Worm (Caenorhabditis elegans) whole organism, L1 larva: ENCODE results near the gene ucr-1.

ENCODE experiments used
- C34B4.2 ChIP-seq: sonication (generic microtip); optimal IDR thresholded peaks from 2 replicates; lab custom pipeline; 2017; ENCODE audit warnings: mild to moderate bottlenecking, missing genetic modification characterization, missing compliant biosample characterization
- aha-1 ChIP-seq: fragments of 150-350 bp; optimal IDR thresholded peaks from 2 replicates; lab custom pipeline; 2014; ENCODE audit warnings: missing biosample characterization, missing genetic modification characterization
- alr-1 ChIP-seq: fragments of 200-800 bp; sonication (Bioruptor generic); optimal IDR thresholded peaks from 2 replicates; lab custom pipeline; 2018; ENCODE audit warnings: borderline replicate concordance, mild to moderate bottlenecking, missing genetic modification characterization, missing compliant biosample characterization
- aly-2 ChIP-seq: fragments of 150-350 bp; optimal IDR thresholded peaks from 2 replicates; lab custom pipeline; 2014; ENCODE audit warnings: missing biosample characterization, missing genetic modification characterization
- blmp-1 ChIP-seq: fragments of 150-350 bp; optimal IDR thresholded peaks from 2 replicates; lab custom pipeline; 2014; ENCODE audit warnings: missing biosample characterization, missing genetic modification characterization
- ceh-63 ChIP-seq: fragments of 200-800 bp; sonication (Bioruptor generic); optimal IDR thresholded peaks from 2 replicates; lab custom pipeline; 2018; ENCODE audit warnings: mild to moderate bottlenecking, missing genetic modification characterization, missing compliant biosample characterization
- ceh-82 ChIP-seq, 3 experiments: fragments of 150-350 bp in 1 of 3; sonication (generic microtip) in 2 of 3; optimal IDR thresholded peaks; 2 replicates each; lab custom pipeline; 2014 to 2017; ENCODE audit warnings: missing biosample characterization in 3 of 3, missing genetic modification characterization in 3 of 3
- ceh-90 ChIP-seq: sonication (generic microtip); optimal IDR thresholded peaks from 2 replicates; lab custom pipeline; 2016; ENCODE audit warnings: missing genetic modification characterization, missing compliant biosample characterization
- ces-1 ChIP-seq: fragments of 150-350 bp; optimal IDR thresholded peaks from 2 replicates; lab custom pipeline; 2014; ENCODE audit warnings: missing biosample characterization, missing genetic modification reagents, missing genetic modification characterization
- dpl-1 ChIP-seq, 3 experiments: fragments of 150-350 bp in 2 of 3; sonication (generic microtip) in 1 of 3; optimal IDR thresholded peaks; 2 replicates each; lab custom pipeline; 2014 to 2017; ENCODE audit warnings: missing biosample characterization in 3 of 3, missing genetic modification characterization in 3 of 3, missing genetic modification reagents in 3 of 3
- dsc-1 ChIP-seq: sonication (generic microtip); optimal IDR thresholded peaks from 2 replicates; lab custom pipeline; 2016; ENCODE audit warnings: mild to moderate bottlenecking, missing genetic modification characterization, missing compliant biosample characterization
- efl-3 ChIP-seq: fragments of 200-800 bp; sonication (Bioruptor generic); optimal IDR thresholded peaks from 2 replicates; lab custom pipeline; 2018; ENCODE audit warnings: mild to moderate bottlenecking, missing genetic modification characterization, missing compliant biosample characterization
- egl-13 ChIP-seq: sonication (generic microtip); optimal IDR thresholded peaks from 2 replicates; lab custom pipeline; 2016; ENCODE audit warnings: missing genotype, missing genetic modification reagents, missing genetic modification characterization, missing compliant biosample characterization
- fkh-10 ChIP-seq: sonication (generic microtip); optimal IDR thresholded peaks from 2 replicates; lab custom pipeline; 2017; ENCODE audit warnings: missing biosample characterization, missing genetic modification reagents, missing genetic modification characterization
- fkh-4 ChIP-seq: sonication (generic microtip); optimal IDR thresholded peaks from 2 replicates; lab custom pipeline; 2016; ENCODE audit warnings: missing compliant biosample characterization, missing genetic modification characterization, borderline replicate concordance
- fkh-8 ChIP-seq: sonication (generic microtip); optimal IDR thresholded peaks from 2 replicates; lab custom pipeline; 2016; ENCODE audit warnings: mild to moderate bottlenecking, missing genetic modification characterization, missing compliant biosample characterization
- fos-1 ChIP-seq: fragments of 150-350 bp; optimal IDR thresholded peaks from 2 replicates; lab custom pipeline; 2014; ENCODE audit warnings: missing biosample characterization, missing genetic modification characterization
- grh-1 ChIP-seq: fragments of 200-800 bp; sonication (Bioruptor generic); IDR thresholded peaks from 2 replicates; pipeline ENCODE4 v1.3.6; 2022; ENCODE audit warnings: missing genetic modification reagents, missing genetic modification characterization, missing compliant biosample characterization
- hlh-17 ChIP-seq: fragments of 200-800 bp; sonication (Bioruptor generic); optimal IDR thresholded peaks from 2 replicates; lab custom pipeline; 2018; ENCODE audit warnings: missing genetic modification characterization, mild to moderate bottlenecking, missing compliant biosample characterization, moderate library complexity, borderline replicate concordance
- hlh-4 ChIP-seq: sonication (generic microtip); optimal IDR thresholded peaks from 2 replicates; lab custom pipeline; 2016; ENCODE audit warnings: mild to moderate bottlenecking, missing genetic modification characterization, missing compliant biosample characterization
- isw-1 ChIP-seq: fragments of 200-800 bp; sonication (Bioruptor generic); IDR thresholded peaks from 2 replicates; pipeline ENCODE4 v1.3.6; 2022; ENCODE audit warnings: missing genetic modification characterization, missing compliant biosample characterization
- jun-1 ChIP-seq: fragments of 150-350 bp; optimal IDR thresholded peaks from 2 replicates; lab custom pipeline; 2014; ENCODE audit warnings: missing biosample characterization, missing genetic modification reagents, missing genetic modification characterization
- lin-15B ChIP-seq: fragments of 150-350 bp; sonication (generic microtip); optimal IDR thresholded peaks from 3 replicates; lab custom pipeline; 2014; ENCODE audit warnings: missing biosample characterization, missing genetic modification characterization
- lir-3 ChIP-seq: sonication (generic microtip); optimal IDR thresholded peaks from 2 replicates; lab custom pipeline; 2016; ENCODE audit warnings: mild to moderate bottlenecking, missing genetic modification characterization, moderate library complexity, missing compliant biosample characterization; ENCODE audit not compliant: poor library complexity
- lsy-2 ChIP-seq, 2 experiments: fragments of 150-350 bp; optimal IDR thresholded peaks; 2 replicates each; lab custom pipeline; 2014; ENCODE audit warnings: missing biosample characterization in 2 of 2, missing genetic modification characterization in 2 of 2
- mab-9 ChIP-seq: fragments of 200-800 bp; sonication (Bioruptor generic); IDR thresholded peaks from 2 replicates; pipeline ENCODE4 v1.3.6; 2022; ENCODE audit warnings: missing genetic modification reagents, missing genetic modification characterization, missing compliant biosample characterization
- mdl-1 ChIP-seq, 2 experiments: fragments of 150-350 bp; optimal IDR thresholded peaks; 2 replicates each; lab custom pipeline; 2014 to 2017; ENCODE audit warnings: missing biosample characterization in 2 of 2, missing genetic modification characterization in 2 of 2, inconsistent platforms in 1 of 2
- nhr-11 ChIP-seq: fragments of 150-350 bp; optimal IDR thresholded peaks from 2 replicates; lab custom pipeline; 2014; ENCODE audit warnings: missing biosample characterization, missing genetic modification characterization
- nhr-12 ChIP-seq: sonication (generic microtip); optimal IDR thresholded peaks from 2 replicates; lab custom pipeline; 2017; ENCODE audit warnings: missing biosample characterization, missing genetic modification characterization
- nhr-19 ChIP-seq: fragments of 200-800 bp; sonication (Bioruptor generic); conservative IDR thresholded peaks from 2 replicates; pipeline ENCODE4 v1.3.6; 2022; ENCODE audit warnings: missing genetic modification characterization, missing compliant biosample characterization
- nhr-20 ChIP-seq: sonication (generic microtip); optimal IDR thresholded peaks from 2 replicates; lab custom pipeline; 2016; ENCODE audit warnings: mild to moderate bottlenecking, missing genetic modification characterization, missing compliant biosample characterization
- nhr-28 ChIP-seq: fragments of 150-350 bp; optimal IDR thresholded peaks from 2 replicates; lab custom pipeline; 2014; ENCODE audit warnings: missing biosample characterization, missing genetic modification characterization
- nhr-76 ChIP-seq: sonication (generic microtip); optimal IDR thresholded peaks from 2 replicates; lab custom pipeline; 2017; ENCODE audit warnings: missing biosample characterization, missing genetic modification characterization
- nhr-77 ChIP-seq: fragments of 150-350 bp; optimal IDR thresholded peaks from 2 replicates; lab custom pipeline; 2014; ENCODE audit warnings: missing biosample characterization, missing genetic modification characterization
- nhr-84 ChIP-seq: sonication (generic microtip); optimal IDR thresholded peaks from 2 replicates; lab custom pipeline; 2017; ENCODE audit warnings: missing biosample characterization, missing genetic modification characterization
- nhr-85 ChIP-seq: sonication (generic microtip); peaks from one replicate; lab custom pipeline; 2016; ENCODE audit warnings: missing genetic modification characterization, inconsistent platforms, missing compliant biosample characterization
- pag-3 ChIP-seq: sonication (generic microtip); optimal IDR thresholded peaks from 2 replicates; lab custom pipeline; 2017; ENCODE audit warnings: missing genetic modification characterization, mild to moderate bottlenecking, missing compliant biosample characterization, antibody characterized with exemption, borderline replicate concordance; ENCODE audit not compliant: insufficient read depth
- pax-3 ChIP-seq: fragments of 200-800 bp; sonication (Bioruptor generic); optimal IDR thresholded peaks from 2 replicates; lab custom pipeline; 2018; ENCODE audit warnings: mild to moderate bottlenecking, missing genetic modification characterization, moderate library complexity, missing compliant biosample characterization
- rnt-1 ChIP-seq: sonication (generic microtip); optimal IDR thresholded peaks from 2 replicates; lab custom pipeline; 2016; ENCODE audit warnings: mild to moderate bottlenecking, missing genetic modification characterization, moderate library complexity, missing compliant biosample characterization
- sptf-1 ChIP-seq: fragments of 150-350 bp; optimal IDR thresholded peaks from 2 replicates; lab custom pipeline; 2014; ENCODE audit warnings: missing biosample characterization, missing genetic modification characterization
- sup-37 ChIP-seq: fragments of 200-800 bp; sonication (Bioruptor generic); optimal IDR thresholded peaks from 2 replicates; lab custom pipeline; 2018; ENCODE audit warnings: mild to moderate bottlenecking, missing genetic modification characterization, missing compliant biosample characterization
- swsn-7 ChIP-seq: sonication (generic microtip); optimal IDR thresholded peaks from 2 replicates; lab custom pipeline; 2016; ENCODE audit warnings: missing genetic modification characterization, missing compliant biosample characterization
- tbx-2 ChIP-seq: sonication (generic microtip); optimal IDR thresholded peaks from 2 replicates; lab custom pipeline; 2016; ENCODE audit warnings: missing genetic modification characterization, missing compliant biosample characterization
- unc-130 ChIP-seq: fragments of 150-350 bp; optimal IDR thresholded peaks from 2 replicates; lab custom pipeline; 2017; ENCODE audit warnings: missing biosample characterization, missing genetic modification characterization, inconsistent platforms
- unc-30 ChIP-seq: sonication (generic microtip); optimal IDR thresholded peaks from 2 replicates; lab custom pipeline; 2017; ENCODE audit warnings: missing biosample characterization, missing genetic modification characterization
- unc-98 ChIP-seq: fragments of 200-800 bp; sonication (Bioruptor generic); IDR thresholded peaks from 2 replicates; pipeline ENCODE4 v1.3.6; 2022; ENCODE audit warnings: missing genetic modification characterization, missing compliant biosample characterization
- vab-15 ChIP-seq: sonication (generic microtip); optimal IDR thresholded peaks from 2 replicates; lab custom pipeline; 2017; ENCODE audit warnings: missing genotype, mild to moderate bottlenecking, missing genetic modification characterization, missing compliant biosample characterization
- xbp-1 ChIP-seq: sonication (generic microtip); optimal IDR thresholded peaks from 2 replicates; lab custom pipeline; 2016; ENCODE audit warnings: missing genetic modification characterization, missing compliant biosample characterization
- ztf-4 ChIP-seq: fragments of 150-350 bp; optimal IDR thresholded peaks from 2 replicates; lab custom pipeline; 2014; ENCODE audit warnings: missing biosample characterization, missing genetic modification characterization

The ucr-1 gene

ce11 chrIII:5601999-5602398, 10.1 kb downstream of the ucr-1 start (continued):
- TF ChIP-seq nhr-85 (tag; lab: Kevin White, UChicago): peak; percentile 74
- peak; percentile 64 for TF ChIP-seq lir-3 (tag; lab: Kevin White, UChicago)
- peak; percentile 5 for TF ChIP-seq unc-130 (tag; lab: Kevin White, UChicago)
- TF ChIP-seq C34B4.2 (tag; lab: Kevin White, UChicago): no peak
- TF ChIP-seq mdl-1 (tag; optimal IDR thresholded peaks at IDR 0.05; lab: Kevin White, UChicago): peak in 1 of 2 experiments; percentile 76
- no peak for TF ChIP-seq unc-30 (tag; lab: Kevin White, UChicago)
- TF ChIP-seq hlh-4: no peak
- peak; percentile 55 to 70 for TF ChIP-seq lsy-2 (tag; optimal IDR thresholded peaks at IDR 0.05; lab: Kevin White, UChicago)
- 0 out of 2 replicates have a peak, but pooled peaks have one; percentile 20 for TF ChIP-seq mab-9
- TF ChIP-seq vab-15 (tag; lab: Kevin White, UChicago): no peak
- TF ChIP-seq isw-1: no peak
- no peak for TF ChIP-seq nhr-11 (tag; lab: Kevin White, UChicago)
- no peak for TF ChIP-seq nhr-84 (tag; lab: Kevin White, UChicago)
- TF ChIP-seq fos-1 (tag; lab: Kevin White, UChicago): peak; percentile 16
- no peak for TF ChIP-seq fkh-4 (tag; lab: Kevin White, UChicago)
- TF ChIP-seq lin-15B: peak; percentile 34
- peak; percentile 2 for TF ChIP-seq ztf-4 (tag; lab: Kevin White, UChicago)
- TF ChIP-seq nhr-28 (tag; lab: Kevin White, UChicago): no peak
- no peak for TF ChIP-seq hlh-17
- no peak for TF ChIP-seq pag-3 (tag; lab: Kevin White, UChicago)
- no peak for TF ChIP-seq efl-3 (GFP tag; lab: Kevin White, UChicago)
- TF ChIP-seq jun-1 (tag; lab: Kevin White, UChicago): peak; percentile 72
- peak; percentile 44 for TF ChIP-seq nhr-76 (tag; lab: Kevin White, UChicago)
- no peak for TF ChIP-seq nhr-12 (tag; lab: Kevin White, UChicago)
- TF ChIP-seq sup-37 (GFP tag; lab: Kevin White, UChicago): peak; percentile 43
- no peak for TF ChIP-seq egl-13 (tag; lab: Kevin White, UChicago)
- TF ChIP-seq blmp-1: no peak
- peak; percentile 82 for TF ChIP-seq nhr-20
- no peak for TF ChIP-seq alr-1 (tag; lab: Kevin White, UChicago)
- no peak for TF ChIP-seq fkh-10
- peak; percentile 34 for TF ChIP-seq fkh-8 (tag; lab: Kevin White, UChicago)
- TF ChIP-seq, all 84 proteins: peak for 50

- TF ChIP-seq ces-1 (GFP tag; lab: Kevin White, UChicago): no peak
- TF ChIP-seq ceh-90 (tag; lab: Kevin White, UChicago): peak; percentile 73
- peak; percentile 58 for TF ChIP-seq xbp-1 (tag; lab: Kevin White, UChicago)
- no peak for TF ChIP-seq aly-2 (tag; lab: Kevin White, UChicago)
- TF ChIP-seq lir-3 (tag; lab: Kevin White, UChicago): peak; percentile 78
- TF ChIP-seq pax-3: peak; percentile 36
- no peak for TF ChIP-seq egl-13 (tag; lab: Kevin White, UChicago)
- peak; percentile 56 for TF ChIP-seq nhr-19 (GFP tag; lab: Robert Waterston, UW)
- TF ChIP-seq nhr-77 (tag; lab: Kevin White, UChicago): no peak
- TF ChIP-seq mab-9: no peak
- no peak for TF ChIP-seq nhr-84 (tag; lab: Kevin White, UChicago)
- no peak for TF ChIP-seq sptf-1 (tag; lab: Kevin White, UChicago)
- TF ChIP-seq grh-1: no peak
- peak; percentile 83 for TF ChIP-seq nhr-85 (tag; lab: Kevin White, UChicago)
- TF ChIP-seq dsc-1 (tag; lab: Kevin White, UChicago): no peak
- peak; percentile 68 for TF ChIP-seq tbx-2
- no peak for TF ChIP-seq nhr-11 (tag; lab: Kevin White, UChicago)
- peak in 2 of 3 experiments; percentile 23 to 78 for TF ChIP-seq ceh-82 (tag; optimal IDR thresholded peaks at IDR 0.05; lab: Kevin White, UChicago)
- TF ChIP-seq rnt-1 (tag; lab: Kevin White, UChicago): peak; percentile 92
- TF ChIP-seq ceh-63 (GFP tag; lab: Kevin White, UChicago): no peak
- no peak for TF ChIP-seq unc-30 (tag; lab: Kevin White, UChicago)
- no peak for TF ChIP-seq C34B4.2 (tag; lab: Kevin White, UChicago)
- TF ChIP-seq dpl-1 (GFP tag; optimal IDR thresholded peaks at IDR 0.05; lab: Kevin White, UChicago): peak; percentile 48 to 76 (median 75)
- TF ChIP-seq nhr-12 (tag; lab: Kevin White, UChicago): no peak
- TF ChIP-seq aha-1: no peak
- TF ChIP-seq nhr-20: peak; percentile 59
- no peak for TF ChIP-seq unc-98 (GFP tag; lab: Robert Waterston, UW)
- peak; percentile 53 for TF ChIP-seq swsn-7
- TF ChIP-seq fkh-4 (tag; lab: Kevin White, UChicago): no peak
- TF ChIP-seq alr-1 (tag; lab: Kevin White, UChicago): no peak
- no peak for TF ChIP-seq jun-1 (tag; lab: Kevin White, UChicago)
Observed at ce11 chrIII:5603439-5603986, 11.6 kb downstream of the ucr-1 start, which contains the start of gene madf-11. TSS of gene madf-11 (minus strand) at chrIII:5603489.
